Worm (Caenorhabditis elegans): ENCODE data around the gene lrr-1.

Gene lrr-1

DNA sequence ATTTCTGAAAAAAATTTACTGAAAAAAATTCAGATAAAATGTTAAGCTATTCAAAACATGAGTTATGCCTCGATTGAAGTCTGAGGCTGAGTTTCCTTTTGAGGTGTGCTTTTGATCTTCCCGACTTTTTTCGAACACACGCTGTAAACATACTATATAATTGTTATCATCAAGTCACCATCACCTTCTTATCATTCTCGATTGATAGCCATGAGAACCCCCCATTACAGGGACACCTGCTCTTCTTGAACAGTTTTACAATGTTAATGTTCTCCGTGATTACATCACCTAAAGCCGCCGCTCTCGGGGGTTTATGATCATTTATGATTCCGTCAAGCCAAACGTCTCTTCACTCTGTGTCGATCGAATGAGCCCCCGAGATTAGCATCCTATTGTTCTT lies 52.1 kb downstream of the lrr-1 start:
- TF ChIP-seq R02D3.7 (tag; optimal IDR thresholded peaks at IDR 0.05) = no peak
- TF ChIP-seq nhr-6 (tag; optimal IDR thresholded peaks at IDR 0.05) = no peak
- no peak for TF ChIP-seq sma-3 (GFP tag; optimal IDR thresholded peaks at IDR 0.05)
- TF ChIP-seq aly-2 (tag; optimal IDR thresholded peaks at IDR 0.05) = no peak
- no peak for TF ChIP-seq nhr-129 (tag; optimal IDR thresholded peaks at IDR 0.05)
- TF ChIP-seq ztf-11 (tag; optimal IDR thresholded peaks at IDR 0.05) = no peak
- no peak for TF ChIP-seq dmd-4 (tag; optimal IDR thresholded peaks at IDR 0.05)
- TF ChIP-seq elt-3 (tag; optimal IDR thresholded peaks at IDR 0.05) = no peak
- TF ChIP-seq ztf-1 (GFP tag; conservative IDR thresholded peaks at IDR 0.05) = no peak
- TF ChIP-seq ZK546.5 (tag; optimal IDR thresholded peaks at IDR 0.05) = no peak
- no peak for TF ChIP-seq nhr-237 (tag; optimal IDR thresholded peaks at IDR 0.05)
- no peak for TF ChIP-seq lin-11 (tag; optimal IDR thresholded peaks at IDR 0.05)
- no peak for TF ChIP-seq ama-1 (optimal IDR thresholded peaks at IDR 0.05)
- no peak for TF ChIP-seq skn-1 (tag; optimal IDR thresholded peaks at IDR 0.05)
- TF ChIP-seq unc-39 (tag; optimal IDR thresholded peaks at IDR 0.05) = no peak
- no peak for TF ChIP-seq nhr-21 (tag; optimal IDR thresholded peaks at IDR 0.05)

Data from whole organism, L2 larva.